Worm (Caenorhabditis elegans) whole organism, early embryonic: ENCODE measurements around the gene daf-6.

Experiments
- B0310.2 ChIP-seq: sonication (generic microtip); optimal IDR thresholded peaks from 2 replicates; lab custom pipeline; 2016; ENCODE audit warnings: mild to moderate bottlenecking, missing genetic modification characterization, missing compliant biosample characterization
- ceh-13 ChIP-seq: fragments of 200-800 bp; sonication (Bioruptor generic); optimal IDR thresholded peaks from 2 replicates; lab custom pipeline; 2018; ENCODE audit warnings: mild to moderate bottlenecking, missing genetic modification characterization, missing compliant biosample characterization
- flt-1 ChIP-seq: fragments of 200-800 bp; sonication (Bioruptor generic); IDR thresholded peaks from 2 replicates; pipeline ENCODE4 v1.3.6; 2022; ENCODE audit warnings: missing genetic modification characterization, missing compliant biosample characterization
- hmbx-1 ChIP-seq: sonication (generic microtip); optimal IDR thresholded peaks from 2 replicates; lab custom pipeline; 2016; ENCODE audit warnings: mild to moderate bottlenecking, missing genetic modification characterization, missing compliant biosample characterization
- pes-1 ChIP-seq: fragments of 200-800 bp; sonication (Bioruptor generic); IDR thresholded peaks from 2 replicates; pipeline ENCODE4 v1.3.6; 2022; ENCODE audit warnings: missing genetic modification reagents, missing genetic modification characterization, missing compliant biosample characterization
- scrt-1 ChIP-seq: fragments of 200-800 bp; sonication (Bioruptor generic); IDR thresholded peaks from 2 replicates; pipeline ENCODE4 v1.3.6; 2022; ENCODE audit warnings: missing genetic modification characterization, missing compliant biosample characterization
- sea-1 ChIP-seq: fragments of 200-800 bp; sonication (Bioruptor generic); conservative IDR thresholded peaks from 2 replicates; pipeline ENCODE4 v1.3.6; 2022; ENCODE audit warnings: missing genetic modification characterization, missing compliant biosample characterization
- tbx-11 ChIP-seq: fragments of 200-800 bp; sonication (Bioruptor generic); IDR thresholded peaks from 2 replicates; pipeline ENCODE4 v1.3.6; 2022; ENCODE audit warnings: missing genetic modification characterization, missing compliant biosample characterization
- tra-4 ChIP-seq: sonication (generic microtip); optimal IDR thresholded peaks from 2 replicates; lab custom pipeline; 2017; ENCODE audit warnings: missing genetic modification characterization, missing compliant biosample characterization

The daf-6 gene

DNA sequence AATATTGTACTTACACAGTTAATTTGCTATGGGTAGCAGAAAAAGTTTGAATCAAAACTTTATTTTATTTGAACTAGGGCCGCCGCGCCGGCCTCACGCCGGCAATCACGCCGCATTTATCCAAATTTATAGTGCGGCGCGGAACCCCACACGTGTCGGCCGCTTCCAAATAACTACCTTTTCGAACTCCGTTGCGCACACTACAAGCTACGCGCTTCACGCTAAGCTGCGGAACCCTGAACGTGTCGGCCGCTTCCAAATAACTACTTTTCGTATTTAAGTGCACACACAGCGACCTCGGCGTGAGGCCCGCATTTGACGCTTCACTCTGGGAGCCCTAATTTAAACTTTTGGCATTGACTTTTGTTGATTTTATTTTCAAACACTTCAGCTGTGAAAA, 43.2 kb downstream of the daf-6 start:
- no peak for TF ChIP-seq flt-1
- TF ChIP-seq pes-1 (GFP tag; lab: Robert Waterston, UW): no peak

DNA sequence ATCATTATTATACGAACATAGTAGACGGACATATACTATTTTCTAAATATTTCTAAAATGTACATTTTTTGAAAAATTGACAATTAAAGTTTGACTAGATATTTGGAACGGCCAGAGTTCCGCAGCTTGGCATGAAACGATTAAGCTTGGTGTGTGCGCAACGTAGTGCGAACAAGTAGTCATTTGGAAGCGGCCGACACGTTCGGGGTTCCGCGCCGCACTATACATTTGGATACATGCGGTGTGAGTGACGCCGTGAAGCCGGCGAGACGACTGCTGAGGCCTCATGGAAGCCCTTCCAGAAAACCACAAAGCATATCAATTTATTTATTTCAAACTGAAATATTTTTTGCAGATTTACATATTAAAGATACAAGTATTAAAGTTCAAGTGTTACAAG, 49.9 kb downstream of the daf-6 start:
- no peak for TF ChIP-seq sea-1 (GFP tag; lab: Robert Waterston, UW)
- no peak for TF ChIP-seq tbx-11 (GFP tag; lab: Robert Waterston, UW)
- TF ChIP-seq ceh-13 (GFP tag; lab: Kevin White, UChicago): no peak
- no peak for TF ChIP-seq scrt-1
- TF ChIP-seq tra-4: no peak
- no peak for TF ChIP-seq pes-1 (GFP tag; lab: Robert Waterston, UW)
- no peak for TF ChIP-seq B0310.2 (tag; lab: Kevin White, UChicago)
- TF ChIP-seq hmbx-1 (tag; lab: Kevin White, UChicago): no peak
